Worm (Caenorhabditis elegans) whole organism, young adult: ENCODE measurements around the gene Y49E10.21.

Source experiments
- B0019.2 ChIP-seq: fragments of 200-800 bp; sonication (Bioruptor generic); conservative IDR thresholded peaks from 2 replicates; pipeline ENCODE4 v1.3.6; 2022; ENCODE audit warnings: missing genetic modification reagents, missing genetic modification characterization, missing compliant biosample characterization
- B0336.3 ChIP-seq: fragments of 200-800 bp; sonication (Bioruptor generic); IDR thresholded peaks from 2 replicates; pipeline ENCODE4 v1.3.6; 2022; ENCODE audit warnings: missing genetic modification characterization, missing compliant biosample characterization
- C17E4.6 ChIP-seq: fragments of 200-800 bp; sonication (Bioruptor generic); IDR thresholded peaks from 2 replicates; pipeline ENCODE4 v1.3.6; 2022; ENCODE audit warnings: missing genetic modification reagents, missing genetic modification characterization, missing compliant biosample characterization
- D2030.7 ChIP-seq: fragments of 200-800 bp; sonication (Bioruptor generic); IDR thresholded peaks from 2 replicates; pipeline ENCODE4 v1.3.6; 2022; ENCODE audit warnings: missing genetic modification reagents, missing genetic modification characterization, missing compliant biosample characterization
- F10E7.11 ChIP-seq: sonication (generic microtip); optimal IDR thresholded peaks from 2 replicates; lab custom pipeline; 2017; ENCODE audit warnings: mild to moderate bottlenecking, missing genetic modification characterization, moderate library complexity, missing compliant biosample characterization
- F22D6.2 ChIP-seq: sonication (generic microtip); optimal IDR thresholded peaks from 2 replicates; lab custom pipeline; 2016; ENCODE audit warnings: mild to moderate bottlenecking, missing genetic modification characterization, missing compliant biosample characterization
- F33H1.4 ChIP-seq: fragments of 200-800 bp; sonication (Bioruptor generic); IDR thresholded peaks from 2 replicates; pipeline ENCODE4 v1.3.6; 2022; ENCODE audit warnings: missing genetic modification reagents, missing genetic modification characterization, missing compliant biosample characterization
- F49E8.2 ChIP-seq: sonication (generic microtip); optimal IDR thresholded peaks from 3 replicates; lab custom pipeline; 2017; ENCODE audit warnings: missing genetic modification characterization, mild to moderate bottlenecking, missing compliant biosample characterization, antibody characterized with exemption, moderate library complexity; ENCODE audit not compliant: insufficient read depth
- F57A8.1 ChIP-seq: fragments of 200-800 bp; sonication (Bioruptor generic); optimal IDR thresholded peaks from 2 replicates; lab custom pipeline; 2018; ENCODE audit warnings: mild to moderate bottlenecking, missing genetic modification characterization, moderate library complexity, missing compliant biosample characterization
- K11D2.4 ChIP-seq: fragments of 200-800 bp; sonication (Bioruptor generic); IDR thresholded peaks from 2 replicates; pipeline ENCODE4 v1.3.6; 2022; ENCODE audit warnings: missing genetic modification reagents, missing genetic modification characterization, missing compliant biosample characterization
- akir-1 ChIP-seq: fragments of 200-800 bp; sonication (Bioruptor generic); optimal IDR thresholded peaks from 2 replicates; lab custom pipeline; 2018; ENCODE audit warnings: mild to moderate bottlenecking, missing genetic modification characterization, moderate library complexity, missing compliant biosample characterization
- ama-1 ChIP-seq, 3 experiments: fragments of 150-350 bp in 1 of 3; sonication (generic microtip) in 2 of 3; optimal IDR thresholded peaks; 2 replicates each; lab custom pipeline; 2014 to 2018; ENCODE audit warnings: missing biosample characterization in 2 of 3, missing genetic modification characterization in 2 of 3, missing genetic modification reagents in 2 of 3
- athp-1 ChIP-seq: sonication (generic microtip); optimal IDR thresholded peaks from 2 replicates; lab custom pipeline; 2017; ENCODE audit warnings: mild to moderate bottlenecking, missing genetic modification characterization, missing compliant biosample characterization
- attf-3 ChIP-seq: fragments of 200-800 bp; sonication (Bioruptor generic); conservative IDR thresholded peaks from 2 replicates; pipeline ENCODE4 v1.3.6; 2022; ENCODE audit warnings: missing genetic modification reagents, missing genetic modification characterization, missing compliant biosample characterization
- ceh-27 ChIP-seq: fragments of 200-800 bp; sonication (Bioruptor generic); optimal IDR thresholded peaks from 2 replicates; lab custom pipeline; 2018; ENCODE audit warnings: mild to moderate bottlenecking, missing genetic modification characterization, moderate library complexity, missing compliant biosample characterization
- ceh-40 ChIP-seq: fragments of 200-800 bp; sonication (Bioruptor generic); IDR thresholded peaks from 2 replicates; pipeline ENCODE4 v1.3.6; 2022; ENCODE audit warnings: missing genetic modification characterization, missing compliant biosample characterization
- ceh-58 ChIP-seq: fragments of 200-800 bp; sonication (Bioruptor generic); IDR thresholded peaks from 2 replicates; pipeline ENCODE4 v1.3.6; 2022; ENCODE audit warnings: missing genetic modification characterization, missing compliant biosample characterization
- ceh-79 ChIP-seq: sonication (generic microtip); optimal IDR thresholded peaks from 2 replicates; lab custom pipeline; 2017; ENCODE audit warnings: mild to moderate bottlenecking, missing genetic modification characterization, missing compliant biosample characterization
- chd-7 ChIP-seq: sonication (generic microtip); optimal IDR thresholded peaks from 2 replicates; lab custom pipeline; 2016; ENCODE audit warnings: mild to moderate bottlenecking, missing genetic modification characterization, moderate library complexity, missing compliant biosample characterization
- die-1 ChIP-seq: sonication (generic microtip); optimal IDR thresholded peaks from 2 replicates; lab custom pipeline; 2016; ENCODE audit warnings: missing genotype, mild to moderate bottlenecking, missing genetic modification characterization, missing compliant biosample characterization
- egl-18 ChIP-seq: fragments of 200-800 bp; sonication (Bioruptor generic); IDR thresholded peaks from 2 replicates; pipeline ENCODE4 v1.3.6; 2022; ENCODE audit warnings: missing genetic modification reagents, missing genetic modification characterization, missing compliant biosample characterization
- egl-44 ChIP-seq: fragments of 200-800 bp; sonication (Bioruptor generic); IDR thresholded peaks from 2 replicates; pipeline ENCODE4 v1.3.6; 2022; ENCODE audit warnings: missing genetic modification reagents, missing genetic modification characterization, missing compliant biosample characterization
- fkh-3 ChIP-seq: sonication (generic microtip); optimal IDR thresholded peaks from 2 replicates; lab custom pipeline; 2016; ENCODE audit warnings: mild to moderate bottlenecking, missing genetic modification characterization, missing compliant biosample characterization
- gei-17 ChIP-seq: fragments of 200-800 bp; sonication (Bioruptor generic); optimal IDR thresholded peaks from 2 replicates; lab custom pipeline; 2018; ENCODE audit warnings: mild to moderate bottlenecking, missing genetic modification characterization, missing compliant biosample characterization
- him-1 ChIP-seq: sonication (generic microtip); optimal IDR thresholded peaks from 2 replicates; lab custom pipeline; 2016; ENCODE audit warnings: missing genotype, missing genetic modification reagents, missing genetic modification characterization, missing compliant biosample characterization
- hsf-1 ChIP-seq: fragments of 200-800 bp; sonication (Bioruptor generic); IDR thresholded peaks from 2 replicates; pipeline ENCODE4 v1.3.6; 2022; ENCODE audit warnings: missing genetic modification reagents, missing genetic modification characterization, missing compliant biosample characterization
- lin-54 ChIP-seq: fragments of 200-800 bp; sonication (Bioruptor generic); optimal IDR thresholded peaks from 2 replicates; lab custom pipeline; 2018; ENCODE audit warnings: mild to moderate bottlenecking, missing genetic modification characterization, missing compliant biosample characterization
- lsy-27 ChIP-seq: sonication (generic microtip); optimal IDR thresholded peaks from 2 replicates; lab custom pipeline; 2017; ENCODE audit warnings: missing genetic modification characterization, mild to moderate bottlenecking, missing compliant biosample characterization, antibody characterized with exemption, missing genotype, borderline replicate concordance; ENCODE audit not compliant: insufficient read depth
- madf-3 ChIP-seq: fragments of 200-800 bp; sonication (Bioruptor generic); IDR thresholded peaks from 2 replicates; pipeline ENCODE4 v1.3.6; 2022; ENCODE audit warnings: missing genetic modification reagents, missing genetic modification characterization, missing compliant biosample characterization
- madf-6 ChIP-seq: fragments of 200-800 bp; sonication (Bioruptor generic); IDR thresholded peaks from 2 replicates; pipeline ENCODE4 v1.3.6; 2022; ENCODE audit warnings: missing genetic modification reagents, missing genetic modification characterization, missing compliant biosample characterization
- madf-8 ChIP-seq: fragments of 200-800 bp; sonication (Bioruptor generic); conservative IDR thresholded peaks from 2 replicates; pipeline ENCODE4 v1.3.6; 2022; ENCODE audit warnings: missing genetic modification reagents, missing genetic modification characterization, missing compliant biosample characterization
- mcd-1 ChIP-seq: fragments of 200-800 bp; sonication (Bioruptor generic); IDR thresholded peaks from 2 replicates; pipeline ENCODE4 v1.3.6; 2022; ENCODE audit warnings: missing genetic modification reagents, missing genetic modification characterization, missing compliant biosample characterization
- mes-4 ChIP-seq: sonication (generic microtip); optimal IDR thresholded peaks from 2 replicates; lab custom pipeline; 2016; ENCODE audit warnings: missing genotype, missing genetic modification characterization, missing compliant biosample characterization
- mxl-1 ChIP-seq: sonication (generic microtip); optimal IDR thresholded peaks from 2 replicates; lab custom pipeline; 2016; ENCODE audit warnings: missing genetic modification characterization, missing compliant biosample characterization
- nfyb-1 ChIP-seq: fragments of 200-800 bp; sonication (Bioruptor generic); IDR thresholded peaks from 2 replicates; pipeline ENCODE4 v1.3.6; 2022; ENCODE audit warnings: missing genetic modification reagents, missing genetic modification characterization, missing compliant biosample characterization
- nhr-90 ChIP-seq: sonication (generic microtip); optimal IDR thresholded peaks from 2 replicates; lab custom pipeline; 2016; ENCODE audit warnings: missing genotype, mild to moderate bottlenecking, missing genetic modification characterization, missing compliant biosample characterization
- pbrm-1 ChIP-seq: fragments of 200-800 bp; sonication (Bioruptor generic); IDR thresholded peaks from 2 replicates; pipeline ENCODE4 v1.3.6; 2022; ENCODE audit warnings: missing genetic modification reagents, missing genetic modification characterization, missing compliant biosample characterization
- rcor-1 ChIP-seq: fragments of 200-800 bp; sonication (Bioruptor generic); IDR thresholded peaks from 2 replicates; pipeline ENCODE4 v1.3.6; 2022; ENCODE audit warnings: missing genetic modification reagents, missing genetic modification characterization, missing compliant biosample characterization
- sea-2 ChIP-seq: fragments of 200-800 bp; sonication (Bioruptor generic); IDR thresholded peaks from 2 replicates; pipeline ENCODE4 v1.3.6; 2022; ENCODE audit warnings: missing genetic modification characterization, missing compliant biosample characterization
- snpc-1.1 ChIP-seq: sonication (generic microtip); optimal IDR thresholded peaks from 2 replicates; lab custom pipeline; 2017; ENCODE audit warnings: missing genetic modification characterization, mild to moderate bottlenecking, missing compliant biosample characterization, antibody characterized with exemption, moderate library complexity, missing genotype, missing genetic modification reagents; ENCODE audit not compliant: insufficient read depth
- snpc-1.3 ChIP-seq: sonication (generic microtip); optimal IDR thresholded peaks from 2 replicates; lab custom pipeline; 2017; ENCODE audit warnings: missing genetic modification characterization, mild to moderate bottlenecking, missing compliant biosample characterization, antibody characterized with exemption, moderate library complexity, missing genotype, missing genetic modification reagents; ENCODE audit not compliant: insufficient read depth
- somi-1 ChIP-seq: fragments of 200-800 bp; sonication (Bioruptor generic); optimal IDR thresholded peaks from 2 replicates; lab custom pipeline; 2018; ENCODE audit warnings: mild to moderate bottlenecking, missing genetic modification characterization, missing compliant biosample characterization
- sptf-2 ChIP-seq: fragments of 200-800 bp; sonication (Bioruptor generic); optimal IDR thresholded peaks from 2 replicates; lab custom pipeline; 2018; ENCODE audit warnings: mild to moderate bottlenecking, missing genetic modification characterization, missing compliant biosample characterization
- tbp1 ChIP-seq: fragments of 200-800 bp; sonication (Bioruptor generic); optimal IDR thresholded peaks from 2 replicates; lab custom pipeline; 2018; ENCODE audit warnings: mild to moderate bottlenecking, missing genetic modification characterization, missing compliant biosample characterization
- unc-130 ChIP-seq: sonication (generic microtip); optimal IDR thresholded peaks from 2 replicates; lab custom pipeline; 2016; ENCODE audit warnings: missing genetic modification reagents, missing genetic modification characterization, missing compliant biosample characterization
- ztf-18 ChIP-seq: sonication (generic microtip); optimal IDR thresholded peaks from 2 replicates; lab custom pipeline; 2016; ENCODE audit warnings: missing genotype, mild to moderate bottlenecking, missing genetic modification characterization, missing compliant biosample characterization

Y49E10.21 gene

ce11 chrIII:12495594-12496096, 38.2 kb downstream of the Y49E10.21 start, which contains the start of the genes Y111B2A.1 and Y111B2A.2 (continued):
- no peak for TF ChIP-seq sea-2 (GFP tag; lab: Robert Waterston, UW)
- no peak for TF ChIP-seq sptf-2 (GFP tag; lab: Kevin White, UChicago)
- peak; percentile 48 for TF ChIP-seq F33H1.4 (GFP tag; lab: Robert Waterston, UW)
- no peak for TF ChIP-seq F57A8.1 (GFP tag; lab: Kevin White, UChicago)
- TF ChIP-seq gei-17 (GFP tag; lab: Kevin White, UChicago) = no peak
- no peak for TF ChIP-seq ztf-18 (tag; lab: Kevin White, UChicago)
- no peak for TF ChIP-seq F22D6.2
- no peak for TF ChIP-seq mes-4 (tag; lab: Kevin White, UChicago)
- no peak for TF ChIP-seq akir-1
- no peak for TF ChIP-seq snpc-1.1 (tag; lab: Kevin White, UChicago)
- no peak for TF ChIP-seq die-1 (tag; lab: Kevin White, UChicago)
- TF ChIP-seq unc-130 = peak; percentile 10
- peak; percentile 67; the same call in 1 of the 2 replicates for TF ChIP-seq D2030.7
- no peak for TF ChIP-seq nhr-90 (tag; lab: Kevin White, UChicago)
- TF ChIP-seq ceh-27 (GFP tag; lab: Kevin White, UChicago) = no peak
- TF ChIP-seq madf-6 = peak; percentile 74
- TF ChIP-seq ama-1 (optimal IDR thresholded peaks at IDR 0.05; lab: Kevin White, UChicago) = no peak
- TF ChIP-seq ama-1 (GFP tag; optimal IDR thresholded peaks at IDR 0.05; lab: Kevin White, UChicago) = no peak
- peak; percentile 38 for TF ChIP-seq madf-8 (GFP tag; lab: Robert Waterston, UW)
- no peak for TF ChIP-seq fkh-3 (tag; lab: Kevin White, UChicago)
- no peak for TF ChIP-seq ceh-40
- TF ChIP-seq him-1 = no peak
- TF ChIP-seq pbrm-1 = peak; percentile 63; the same call in 1 of the 2 replicates

DNA sequence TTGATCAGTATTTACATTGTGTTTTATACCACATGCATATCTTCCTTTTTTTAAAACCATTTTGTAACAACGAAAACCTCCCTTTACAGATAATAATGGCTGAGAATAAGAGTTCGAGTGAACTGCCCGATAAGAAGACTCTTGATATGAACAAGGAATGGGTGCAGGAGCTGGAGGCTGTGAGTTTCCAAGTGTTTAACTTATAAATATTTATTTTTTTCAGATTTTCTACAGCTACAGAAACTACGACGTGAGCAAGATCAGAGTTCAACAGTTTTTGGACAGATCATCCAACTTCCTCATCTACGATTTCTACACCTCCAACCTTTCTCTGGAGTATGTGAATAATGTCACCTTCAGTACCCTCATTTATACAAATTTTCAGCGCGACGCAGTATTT, 39.1 kb downstream of the Y49E10.21 start, which contains the start of gene herd-1:
Gene herd-1, plus strand, starts transcription at position 90 of the 400 bp plus-strand sequence.
- TF ChIP-seq somi-1 (GFP tag; lab: Kevin White, UChicago) (no peak), egl-44 (GFP tag; lab: Robert Waterston, UW) (0 out of 2 replicates have a peak, but pooled peaks have one; percentile 48), hsf-1 (peak; percentile 69), tbp1 (GFP tag; lab: Kevin White, UChicago) (peak; percentile 34), K11D2.4 (GFP tag; lab: Robert Waterston, UW) (no peak), B0019.2 (no peak), attf-3 (GFP tag; lab: Robert Waterston, UW) (no peak), B0336.3 (GFP tag; lab: Robert Waterston, UW) (peak; percentile 66), F49E8.2 (tag; lab: Kevin White, UChicago) (peak; percentile 69), ztf-18 (tag; lab: Kevin White, UChicago) (peak; percentile 20), nfyb-1 (GFP tag; lab: Robert Waterston, UW) (0 out of 2 replicates have a peak, but pooled peaks have one; percentile 44), lsy-27 (tag; lab: Kevin White, UChicago) (no peak), snpc-1.3 (peak; percentile 1), madf-6 (peak; percentile 70), ceh-58 (GFP tag; lab: Robert Waterston, UW) (0 out of 2 replicates have a peak, but pooled peaks have one; percentile 40), rcor-1 (GFP tag; lab: Robert Waterston, UW) (peak; percentile 53), lin-54 (peak; percentile 62), ama-1 (optimal IDR thresholded peaks at IDR 0.05; lab: Kevin White, UChicago) (no peak), ama-1 (GFP tag; optimal IDR thresholded peaks at IDR 0.05; lab: Kevin White, UChicago) (peak; percentile 28 to 45), ceh-79 (tag; lab: Kevin White, UChicago) (no peak), D2030.7 (peak; percentile 30; the same call in 1 of the 2 replicates), C17E4.6 (peak; percentile 49; the same call in 1 of the 2 replicates), mcd-1 (GFP tag; lab: Robert Waterston, UW) (peak; percentile 42; the same call in 1 of the 2 replicates), mxl-1 (tag; lab: Kevin White, UChicago) (peak; percentile 65), chd-7 (tag; lab: Kevin White, UChicago) (no peak), athp-1 (peak; percentile 73), egl-18 (GFP tag; lab: Robert Waterston, UW) (no peak), F10E7.11 (no peak), madf-3 (GFP tag; lab: Robert Waterston, UW) (peak; percentile 71; the same call in 1 of the 2 replicates), mes-4 (tag; lab: Kevin White, UChicago) (no peak)
